Worm (Caenorhabditis elegans) whole organism, L4/young adult: Measurements from ENCODE around the gene nhr-288.

Experiments
- dao-5 ChIP-seq: sonication (generic microtip); optimal IDR thresholded peaks from 2 replicates; lab custom pipeline; 2016; ENCODE audit warnings: missing genotype, missing genetic modification characterization, moderate library complexity, missing compliant biosample characterization
- him-1 ChIP-seq: sonication (generic microtip); optimal IDR thresholded peaks from 2 replicates; lab custom pipeline; 2016; ENCODE audit warnings: missing genotype, missing genetic modification reagents, missing genetic modification characterization, missing compliant biosample characterization

DNA sequence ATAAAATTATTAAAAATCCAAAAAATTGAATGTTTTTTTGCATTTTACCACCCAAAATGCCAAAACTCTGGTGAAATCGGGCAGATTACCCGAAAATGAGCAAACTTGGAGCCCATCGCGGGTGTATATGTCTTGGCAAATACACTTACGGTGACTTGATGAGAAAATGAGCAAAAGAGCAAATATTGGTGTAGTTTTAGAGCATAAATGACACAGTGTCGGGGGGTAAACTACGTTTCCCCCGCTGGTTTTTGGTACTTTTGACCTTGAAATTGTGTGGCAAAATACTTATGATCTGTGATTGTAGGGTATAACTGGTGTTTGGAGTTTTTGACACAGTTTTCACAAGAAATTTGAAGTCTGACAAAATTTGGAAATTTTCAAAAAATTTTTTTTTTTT lies 30.4 kb upstream of the nhr-288 start, which contains the start of gene ZK262.2:
- TF ChIP-seq dao-5 (tag; lab: Kevin White, UChicago) (no peak), him-1 (no peak)
